Worm (Caenorhabditis elegans): ENCODE data around the gene F48F7.3.

- TF ChIP-seq ceh-82 (tag; optimal IDR thresholded peaks at IDR 0.05) (no peak), lin-39 (tag; optimal IDR thresholded peaks at IDR 0.05) (no peak), zag-1 (tag; optimal IDR thresholded peaks at IDR 0.05) (no peak), daf-12 (tag; optimal IDR thresholded peaks at IDR 0.05) (no peak), ztf-11 (tag; optimal IDR thresholded peaks at IDR 0.05) (no peak), unc-39 (tag; optimal IDR thresholded peaks at IDR 0.05) (no peak), lin-15B (tag; optimal IDR thresholded peaks at IDR 0.05) (no peak), aly-2 (tag; optimal IDR thresholded peaks at IDR 0.05) (no peak)
Measured at ce11 chrX:13914289-13914688, 49.0 kb upstream of the F48F7.3 start, which contains the start of gene Y26E6A.2.
